Fruit fly (Drosophila melanogaster) Kc167 (cell line): Measurements from ENCODE around the gene WASp.

Experiments
- Myc ChIP-seq: fragments of >200 bp; optimal IDR thresholded peaks from 2 replicates; lab custom pipeline; 2017; ENCODE audit warnings: missing external identifiers
- psq ChIP-seq: fragments of >200 bp; optimal IDR thresholded peaks from 2 replicates; lab custom pipeline; 2017; ENCODE audit warnings: missing external identifiers
- ttk ChIP-seq: sonication (Bioruptor generic); optimal IDR thresholded peaks from 2 replicates; lab custom pipeline; 2017; ENCODE audit warnings: missing external identifiers

dm6 chr3R:28870364-28870763 lies 38.5 kb upstream of the WASp start:
- TF ChIP-seq ttk (lab: Kevin White, UChicago) (no peak), psq (lab: Kevin White, UChicago) (no peak), Myc (lab: Kevin White, UChicago) (no peak)
